Fruit fly (Drosophila melanogaster) whole organism, embryonic: ENCODE data around the gene CG7156.

Experiments used
- Ada2b ChIP-seq: fragments of 200-800 bp; sonication (Bioruptor generic); IDR thresholded peaks from 2 replicates; pipeline ENCODE4 v1.3.6; 2022; ENCODE audit warnings: missing biosample characterization, missing genetic modification characterization
- C15 ChIP-seq: fragments of 200-800 bp; sonication (Bioruptor generic); IDR thresholded peaks from 3 replicates; pipeline ENCODE4 v1.3.6; 2022; ENCODE audit warnings: missing biosample characterization, missing genetic modification characterization
- CG11085 ChIP-seq: fragments of 200-800 bp; sonication (Bioruptor generic); IDR thresholded peaks from 2 replicates; pipeline ENCODE4 v1.3.6; 2022; ENCODE audit warnings: missing biosample characterization, missing genetic modification characterization
- CG12219 ChIP-seq: fragments of 200-800 bp; sonication (Bioruptor generic); optimal IDR thresholded peaks from 3 replicates; lab custom pipeline; 2018; ENCODE audit warnings: missing biosample characterization, mild to moderate bottlenecking, missing genetic modification characterization
- CG13287 ChIP-seq: fragments of 200-800 bp; sonication (Bioruptor generic); IDR thresholded peaks from 2 replicates; pipeline ENCODE4 v1.3.6; 2022; ENCODE audit warnings: missing biosample characterization, missing genetic modification characterization; ENCODE audit not compliant: partially characterized antibody
- CG17328 ChIP-seq: fragments of 200-800 bp; sonication (Bioruptor generic); IDR thresholded peaks from 2 replicates; pipeline ENCODE4 v1.3.6; 2022; ENCODE audit warnings: missing biosample characterization, missing genetic modification characterization
- CG17385 ChIP-seq: fragments of 200-800 bp; sonication (Bioruptor generic); optimal IDR thresholded peaks from 3 replicates; lab custom pipeline; 2018; ENCODE audit warnings: missing biosample characterization, mild to moderate bottlenecking, missing genetic modification characterization
- CG18764 ChIP-seq: fragments of 200-800 bp; sonication (Bioruptor generic); optimal IDR thresholded peaks from 3 replicates; lab custom pipeline; 2016; ENCODE audit warnings: missing biosample characterization, missing genetic modification characterization
- CG2116 ChIP-seq: fragments of 200-800 bp; sonication (Bioruptor generic); optimal IDR thresholded peaks from 3 replicates; lab custom pipeline; 2018; ENCODE audit warnings: missing biosample characterization, mild to moderate bottlenecking, missing genetic modification characterization
- CG3163 ChIP-seq: fragments of 200-800 bp; sonication (Bioruptor generic); optimal IDR thresholded peaks from 3 replicates; lab custom pipeline; 2016; ENCODE audit warnings: missing biosample characterization, missing genetic modification characterization
- CG3995 ChIP-seq: fragments of 200-800 bp; sonication (Bioruptor generic); optimal IDR thresholded peaks from 3 replicates; lab custom pipeline; 2016; ENCODE audit warnings: missing biosample characterization, missing genetic modification characterization
- CG6254 ChIP-seq: fragments of 200-800 bp; sonication (Bioruptor generic); optimal IDR thresholded peaks from 3 replicates; lab custom pipeline; 2017; ENCODE audit warnings: mild to moderate bottlenecking, missing biosample characterization, missing genetic modification reagents, missing genetic modification characterization
- CG6654 ChIP-seq: fragments of 200-800 bp; sonication (Bioruptor generic); optimal IDR thresholded peaks from 2 replicates; lab custom pipeline; 2017; ENCODE audit warnings: missing biosample characterization, mild to moderate bottlenecking, missing genetic modification characterization
- CHES-1-like ChIP-seq: fragments of 200-800 bp; sonication (Bioruptor generic); optimal IDR thresholded peaks from 2 replicates; lab custom pipeline; 2016; ENCODE audit warnings: missing biosample characterization, missing genetic modification characterization
- CrebB ChIP-seq: fragments of 200-800 bp; sonication (Bioruptor generic); optimal IDR thresholded peaks from 3 replicates; lab custom pipeline; 2018; ENCODE audit warnings: missing biosample characterization, mild to moderate bottlenecking, missing genetic modification characterization
- Deaf1 ChIP-seq: fragments of 200-800 bp; optimal IDR thresholded peaks from 3 replicates; lab custom pipeline; 2019; ENCODE audit warnings: missing biosample characterization, mild to moderate bottlenecking, missing genetic modification characterization, moderate library complexity
- Dll ChIP-seq: fragments of 200-800 bp; sonication (Bioruptor generic); IDR thresholded peaks from 4 replicates; pipeline ENCODE4 v1.3.6; 2022; ENCODE audit warnings: missing biosample characterization, missing genetic modification characterization; ENCODE audit not compliant: partially characterized antibody
- E2f2 ChIP-seq: fragments of 200-800 bp; sonication (Bioruptor generic); IDR thresholded peaks from 2 replicates; pipeline ENCODE4 v1.3.6; 2022; ENCODE audit warnings: missing biosample characterization, missing genetic modification characterization
- Gsc ChIP-seq: fragments of 200-800 bp; sonication (Bioruptor generic); IDR thresholded peaks from 2 replicates; pipeline ENCODE4 v1.3.6; 2022; ENCODE audit warnings: missing biosample characterization, missing genetic modification characterization
- H2.0 ChIP-seq: fragments of 200-800 bp; sonication (Bioruptor generic); IDR thresholded peaks from 2 replicates; pipeline ENCODE4 v1.3.6; 2022; ENCODE audit warnings: missing biosample characterization, missing genetic modification characterization
- HLH4C ChIP-seq: fragments of 200-800 bp; sonication (Bioruptor generic); IDR thresholded peaks from 3 replicates; pipeline ENCODE4 v1.3.6; 2022; ENCODE audit warnings: missing biosample characterization, missing genetic modification characterization; ENCODE audit not compliant: partially characterized antibody
- HmgZ ChIP-seq: fragments of 200-800 bp; sonication (Bioruptor generic); optimal IDR thresholded peaks from 2 replicates; lab custom pipeline; 2018; ENCODE audit warnings: missing biosample characterization, mild to moderate bottlenecking, missing genetic modification characterization
- Hmr ChIP-seq: fragments of 200-800 bp; sonication (Bioruptor generic); optimal IDR thresholded peaks from 3 replicates; lab custom pipeline; 2017; ENCODE audit warnings: mild to moderate bottlenecking, missing biosample characterization, missing genetic modification reagents, missing genetic modification characterization
- Hr39 ChIP-seq: fragments of >200 bp; optimal IDR thresholded peaks from 2 replicates; lab custom pipeline; 2017
- Kr ChIP-seq: fragments of 200-800 bp; sonication (Bioruptor generic); optimal IDR thresholded peaks from 2 replicates; lab custom pipeline; 2017; ENCODE audit warnings: missing biosample characterization, mild to moderate bottlenecking, missing genetic modification characterization
- Mes4 ChIP-seq: fragments of 200-800 bp; sonication (Bioruptor generic); optimal IDR thresholded peaks from 2 replicates; lab custom pipeline; 2016; ENCODE audit warnings: missing biosample characterization, missing genetic modification characterization
- Neu2 ChIP-seq: fragments of 200-800 bp; sonication (Bioruptor generic); optimal IDR thresholded peaks from 3 replicates; lab custom pipeline; 2016; ENCODE audit warnings: missing biosample characterization, missing genetic modification characterization, borderline replicate concordance
- Taf1 ChIP-seq: fragments of 200-800 bp; sonication (Bioruptor generic); IDR thresholded peaks from 2 replicates; pipeline ENCODE4 v1.3.6; 2022; ENCODE audit warnings: missing biosample characterization, missing genetic modification characterization
- Trl ChIP-seq, 3 experiments: fragments of >200 bp in 2 of 3; fragments of 200-800 bp in 1 of 3; sonication (Bioruptor generic) in 1 of 3; optimal IDR thresholded peaks; 2 replicates in 1 of 3; 3 replicates in 2 of 3; lab custom pipeline; 2016 to 2017; ENCODE audit warnings: missing biosample characterization in 1 of 3, missing genetic modification characterization in 1 of 3
- Xbp1 ChIP-seq: fragments of 200-800 bp; sonication (Bioruptor generic); optimal IDR thresholded peaks from 3 replicates; lab custom pipeline; 2016; ENCODE audit warnings: missing biosample characterization, mild to moderate bottlenecking, missing genetic modification characterization
- Xrp1 ChIP-seq: fragments of 200-800 bp; sonication (Bioruptor generic); IDR thresholded peaks from 2 replicates; pipeline ENCODE4 v1.3.6; 2022; ENCODE audit warnings: missing biosample characterization, missing genetic modification characterization
- aop ChIP-seq: fragments of 200-800 bp; sonication (Bioruptor generic); IDR thresholded peaks from 2 replicates; pipeline ENCODE4 v1.3.6; 2022; ENCODE audit warnings: missing biosample characterization, missing genetic modification characterization
- ap ChIP-seq: fragments of 200-800 bp; sonication (Bioruptor generic); IDR thresholded peaks from 2 replicates; pipeline ENCODE4 v1.3.6; 2022; ENCODE audit warnings: missing biosample characterization, missing genetic modification characterization
- ara ChIP-seq: fragments of 200-800 bp; sonication (Bioruptor generic); IDR thresholded peaks from 2 replicates; pipeline ENCODE4 v1.3.6; 2022; ENCODE audit warnings: missing biosample characterization, missing genetic modification characterization
- bab2 ChIP-seq: fragments of 200-800 bp; sonication (Bioruptor generic); optimal IDR thresholded peaks from 2 replicates; lab custom pipeline; 2016; ENCODE audit warnings: missing biosample characterization, missing genetic modification characterization
- crp ChIP-seq, 2 experiments: fragments of 200-800 bp; sonication (Bioruptor generic); optimal IDR thresholded peaks; 2 replicates in 1 of 2; 3 replicates in 1 of 2; lab custom pipeline; 2017; ENCODE audit warnings: missing biosample characterization in 2 of 2, missing genetic modification characterization in 2 of 2, mild to moderate bottlenecking in 1 of 2, moderate library complexity in 1 of 2
- gcm2 ChIP-seq: fragments of 200-800 bp; sonication (Bioruptor generic); optimal IDR thresholded peaks from 2 replicates; lab custom pipeline; 2016; ENCODE audit warnings: missing biosample characterization, missing genetic modification characterization
- gfzf ChIP-seq: fragments of 200-800 bp; sonication (Bioruptor generic); optimal IDR thresholded peaks from 2 replicates; lab custom pipeline; 2016; ENCODE audit warnings: missing biosample characterization, mild to moderate bottlenecking, missing genetic modification characterization, moderate library complexity
- grn ChIP-seq: fragments of 200-800 bp; sonication (Bioruptor generic); optimal IDR thresholded peaks from 3 replicates; lab custom pipeline; 2017; ENCODE audit warnings: missing biosample characterization, missing genetic modification characterization
- hb ChIP-seq: fragments of 200-800 bp; sonication (Bioruptor generic); IDR thresholded peaks from 3 replicates; pipeline ENCODE4 v1.3.6; 2022; ENCODE audit warnings: missing biosample characterization, missing genetic modification characterization; ENCODE audit not compliant: partially characterized antibody
- maf-S ChIP-seq: fragments of 200-800 bp; sonication (Bioruptor generic); optimal IDR thresholded peaks from 2 replicates; lab custom pipeline; 2016; ENCODE audit warnings: missing biosample characterization, missing genetic modification characterization
- nerfin-2 ChIP-seq: fragments of 200-800 bp; sonication (Bioruptor generic); IDR thresholded peaks from 2 replicates; pipeline ENCODE4 v1.3.6; 2022; ENCODE audit warnings: missing biosample characterization, missing genetic modification characterization; ENCODE audit not compliant: partially characterized antibody
- nom ChIP-seq: fragments of 200-800 bp; sonication (Bioruptor generic); optimal IDR thresholded peaks from 2 replicates; lab custom pipeline; 2017; ENCODE audit warnings: missing biosample characterization, missing genetic modification characterization, mild to moderate bottlenecking, moderate library complexity, missing genetic modification reagents
- p53 ChIP-seq: fragments of 200-800 bp; sonication (Bioruptor generic); optimal IDR thresholded peaks from 2 replicates; lab custom pipeline; 2016; ENCODE audit warnings: missing biosample characterization, missing genetic modification characterization
- pnt ChIP-seq: fragments of 200-800 bp; sonication (Bioruptor generic); optimal IDR thresholded peaks from 3 replicates; lab custom pipeline; 2016; ENCODE audit warnings: missing biosample characterization, missing genetic modification characterization
- pzg ChIP-seq: fragments of 200-800 bp; sonication (Bioruptor generic); optimal IDR thresholded peaks from 3 replicates; lab custom pipeline; 2018; ENCODE audit warnings: missing biosample characterization, mild to moderate bottlenecking, missing genetic modification characterization, moderate library complexity
- row ChIP-seq: fragments of 200-800 bp; sonication (Bioruptor generic); IDR thresholded peaks from 3 replicates; pipeline ENCODE4 v1.3.6; 2022; ENCODE audit warnings: missing biosample characterization, missing genetic modification characterization
- scrt ChIP-seq: fragments of 200-800 bp; sonication (Bioruptor generic); optimal IDR thresholded peaks from 2 replicates; lab custom pipeline; 2018; ENCODE audit warnings: missing biosample characterization, mild to moderate bottlenecking, missing genetic modification characterization, moderate library complexity
- tap ChIP-seq: fragments of 200-800 bp; optimal IDR thresholded peaks from 3 replicates; lab custom pipeline; 2019; ENCODE audit warnings: missing biosample characterization, mild to moderate bottlenecking, missing genetic modification characterization, moderate library complexity
- tna ChIP-seq: fragments of 200-800 bp; sonication (Bioruptor generic); IDR thresholded peaks from 2 replicates; pipeline ENCODE4 v1.3.6; 2022; ENCODE audit warnings: missing biosample characterization, missing genetic modification characterization; ENCODE audit not compliant: partially characterized antibody
- ttk ChIP-seq: fragments of 200-800 bp; sonication (Bioruptor generic); IDR thresholded peaks from 2 replicates; pipeline ENCODE4 v2.1.2; 2022; ENCODE audit warnings: missing biosample characterization, missing genetic modification characterization

Gene CG7156

dm6 chr3R:18283441-18283840, 41.5 kb upstream of the CG7156 start, which contains the start of the genes CG14312 and CG8064 (continued):
- TF ChIP-seq pnt (GFP tag; lab: Kevin White, UChicago) (no peak), Neu2 (no peak), CG17328 (GFP tag; lab: Robert Waterston, UW) (no peak), Taf1 (GFP tag; lab: Robert Waterston, UW) (no peak), gfzf (GFP tag; lab: Kevin White, UChicago) (peak; percentile 25), Gsc (GFP tag; lab: Robert Waterston, UW) (no peak), CG18764 (GFP tag; lab: Kevin White, UChicago) (no peak), tna (GFP tag; lab: Robert Waterston, UW) (no peak), nerfin-2 (GFP tag; lab: Robert Waterston, UW) (peak; percentile 30; the same call in 1 of the 2 replicates), Deaf1 (tag; lab: Kevin White, UChicago) (no peak), HLH4C (GFP tag; lab: Robert Waterston, UW) (peak; percentile 66), aop (no peak), scrt (GFP tag; lab: Kevin White, UChicago) (no peak), crp (GFP tag; optimal IDR thresholded peaks at IDR 0.05; lab: Kevin White, UChicago) (peak in 1 of 2 experiments; percentile 32), CG3995 (GFP tag; lab: Kevin White, UChicago) (peak; percentile 76), H2.0 (GFP tag; lab: Robert Waterston, UW) (no peak), hb (GFP tag; lab: Robert Waterston, UW) (0 out of 3 replicates have a peak, but pooled peaks have one; percentile 37), tap (no peak), maf-S (GFP tag; lab: Kevin White, UChicago) (no peak), CG12219 (GFP tag; lab: Kevin White, UChicago) (no peak), E2f2 (GFP tag; lab: Robert Waterston, UW) (peak; percentile 88), CrebB (no peak), CG6254 (GFP tag; lab: Kevin White, UChicago) (no peak), CHES-1-like (peak; percentile 29), ttk (GFP tag; lab: Robert Waterston, UW) (no peak), Trl (optimal IDR thresholded peaks at IDR 0.05; lab: Kevin White, UChicago) (no peak), Trl (GFP tag; optimal IDR thresholded peaks at IDR 0.05; lab: Kevin White, UChicago) (no peak), CG17385 (no peak), CG11085 (no peak), CG6654 (GFP tag; lab: Kevin White, UChicago) (no peak), Ada2b (GFP tag; lab: Robert Waterston, UW) (no peak), pzg (GFP tag; lab: Kevin White, UChicago) (peak; percentile 93), gcm2 (GFP tag; lab: Kevin White, UChicago) (no peak), Xrp1 (GFP tag; lab: Robert Waterston, UW) (no peak), grn (no peak), ap (GFP tag; lab: Robert Waterston, UW) (no peak), ara (GFP tag; lab: Robert Waterston, UW) (no peak), Hmr (GFP tag; lab: Kevin White, UChicago) (no peak), CG3163 (no peak), bab2 (GFP tag; lab: Kevin White, UChicago) (no peak), C15 (GFP tag; lab: Robert Waterston, UW) (no peak), CG13287 (GFP tag; lab: Robert Waterston, UW) (peak; percentile 81), nom (GFP tag; lab: Kevin White, UChicago) (no peak), Xbp1 (GFP tag; lab: Kevin White, UChicago) (no peak), Dll (peak; percentile 75; the same call in 3 of the 4 replicates), Mes4 (GFP tag; lab: Kevin White, UChicago) (no peak), Kr (GFP tag; lab: Kevin White, UChicago) (no peak), CG2116 (GFP tag; lab: Kevin White, UChicago) (peak; percentile 76), row (GFP tag; lab: Robert Waterston, UW) (no peak), HmgZ (tag; lab: Kevin White, UChicago) (peak; percentile 69), p53 (GFP tag; lab: Kevin White, UChicago) (no peak), Hr39 (lab: Kevin White, UChicago) (no peak)
